Fruit fly (Drosophila melanogaster) whole organism, pupa: ENCODE results near the gene CG18661.

Experiments used
- CG12605 ChIP-seq: fragments of 200-800 bp; sonication (Bioruptor generic); IDR thresholded peaks from 2 replicates; pipeline ENCODE4 v1.3.6; 2022; ENCODE audit warnings: missing biosample characterization, missing genetic modification characterization
- CG13204 ChIP-seq: fragments of 200-800 bp; sonication (Bioruptor generic); optimal IDR thresholded peaks from 2 replicates; lab custom pipeline; 2018; ENCODE audit warnings: missing biosample characterization, mild to moderate bottlenecking, missing genetic modification characterization, moderate library complexity
- CG14655 ChIP-seq: fragments of 200-800 bp; sonication (Bioruptor generic); optimal IDR thresholded peaks from 3 replicates; lab custom pipeline; 2017; ENCODE audit warnings: mild to moderate bottlenecking, missing biosample characterization, missing genetic modification reagents, missing genetic modification characterization
- CG15710 ChIP-seq: fragments of 200-800 bp; sonication (Bioruptor generic); optimal IDR thresholded peaks from 2 replicates; lab custom pipeline; 2018; ENCODE audit warnings: missing biosample characterization, mild to moderate bottlenecking, missing genetic modification characterization, moderate library complexity
- CG32121 ChIP-seq: fragments of 200-800 bp; sonication (Bioruptor generic); IDR thresholded peaks from 2 replicates; pipeline ENCODE4 v1.3.6; 2022; ENCODE audit warnings: missing biosample characterization, missing genetic modification characterization
- CG34367 ChIP-seq: fragments of 200-800 bp; sonication (Bioruptor generic); optimal IDR thresholded peaks from 2 replicates; lab custom pipeline; 2018; ENCODE audit warnings: missing biosample characterization, mild to moderate bottlenecking, missing genetic modification characterization
- CG4496 ChIP-seq: fragments of 200-800 bp; sonication (Bioruptor generic); IDR thresholded peaks from 3 replicates; pipeline ENCODE4 v1.3.6; 2022; ENCODE audit warnings: missing biosample characterization, missing genetic modification characterization
- CG8159 ChIP-seq: fragments of 200-800 bp; sonication (Bioruptor generic); optimal IDR thresholded peaks from 3 replicates; lab custom pipeline; 2018; ENCODE audit warnings: missing biosample characterization, mild to moderate bottlenecking, missing genetic modification characterization, moderate library complexity
- CG8301 ChIP-seq: fragments of 200-800 bp; sonication (Bioruptor generic); optimal IDR thresholded peaks from 2 replicates; lab custom pipeline; 2018; ENCODE audit warnings: missing biosample characterization, mild to moderate bottlenecking, missing genetic modification characterization
- CG9948 ChIP-seq: fragments of 200-800 bp; sonication (Bioruptor generic); optimal IDR thresholded peaks from 2 replicates; lab custom pipeline; 2018; ENCODE audit warnings: missing biosample characterization, mild to moderate bottlenecking, missing genetic modification characterization, moderate library complexity
- D1 ChIP-seq: fragments of 200-800 bp; sonication (Bioruptor generic); optimal IDR thresholded peaks from 2 replicates; lab custom pipeline; 2018; ENCODE audit warnings: missing biosample characterization, mild to moderate bottlenecking, missing genetic modification characterization, moderate library complexity
- EcR ChIP-seq: fragments of 200-800 bp; sonication (Bioruptor generic); optimal IDR thresholded peaks from 3 replicates; lab custom pipeline; 2019; ENCODE audit warnings: missing biosample characterization, missing genetic modification characterization, mild to moderate bottlenecking, moderate library complexity, missing genetic modification reagents
- Ets98B ChIP-seq: fragments of 200-800 bp; sonication (Bioruptor generic); IDR thresholded peaks from 2 replicates; pipeline ENCODE4 v1.3.6; 2022; ENCODE audit warnings: missing biosample characterization, missing genetic modification characterization
- Pif1A ChIP-seq: fragments of 200-800 bp; sonication (Bioruptor generic); optimal IDR thresholded peaks from 3 replicates; lab custom pipeline; 2016; ENCODE audit warnings: missing biosample characterization, missing genetic modification characterization
- Pif1B ChIP-seq: fragments of 200-800 bp; sonication (Bioruptor generic); optimal IDR thresholded peaks from 3 replicates; lab custom pipeline; 2016; ENCODE audit warnings: missing biosample characterization, missing genetic modification characterization
- Snoo ChIP-seq: fragments of 200-800 bp; sonication (Bioruptor generic); optimal IDR thresholded peaks from 3 replicates; lab custom pipeline; 2017; ENCODE audit warnings: missing biosample characterization, mild to moderate bottlenecking, missing genetic modification characterization, inconsistent platforms
- fd96Ca ChIP-seq: fragments of 200-800 bp; sonication (Bioruptor generic); IDR thresholded peaks from 3 replicates; pipeline ENCODE4 v1.3.6; 2022; ENCODE audit warnings: missing biosample characterization, missing genetic modification characterization
- gl ChIP-seq: fragments of 200-800 bp; sonication (Bioruptor generic); optimal IDR thresholded peaks from 2 replicates; lab custom pipeline; 2018; ENCODE audit warnings: missing biosample characterization, mild to moderate bottlenecking, missing genetic modification characterization
- rn ChIP-seq: fragments of 200-800 bp; sonication (Bioruptor generic); IDR thresholded peaks from 2 replicates; pipeline ENCODE4 v1.3.6; 2022; ENCODE audit warnings: missing biosample characterization, missing genetic modification characterization

Gene CG18661

dm6 chr2L:9013968-9014367 is 16.6 kb downstream of the CG18661 start, which contains the start of gene Rcd-1r:
TSS of gene Rcd-1r (minus strand) at chr2L:9014068.
- TF ChIP-seq CG9948 (no peak), CG12605 (no peak), rn (no peak), Snoo (tag; lab: Kevin White, UChicago) (no peak), Ets98B (GFP tag; lab: Robert Waterston, UW) (no peak), EcR (GFP tag; lab: Kevin White, UChicago) (no peak), CG13204 (GFP tag; lab: Kevin White, UChicago) (no peak), Pif1A (GFP tag; lab: Kevin White, UChicago) (no peak), CG32121 (no peak), fd96Ca (GFP tag; lab: Robert Waterston, UW) (no peak), CG8159 (tag; lab: Kevin White, UChicago) (no peak), CG34367 (tag; lab: Kevin White, UChicago) (no peak), CG8301 (tag; lab: Kevin White, UChicago) (no peak), CG4496 (GFP tag; lab: Robert Waterston, UW) (no peak), Pif1B (GFP tag; lab: Kevin White, UChicago) (no peak), CG15710 (tag; lab: Kevin White, UChicago) (no peak), gl (no peak)
- TF ChIP-seq, all 21 proteins: peak for 0

dm6 chr2L:9019438-9019837 is 22.0 kb downstream of the CG18661 start:
- no peak for TF ChIP-seq CG32121
- no peak for TF ChIP-seq Ets98B (GFP tag; lab: Robert Waterston, UW)
- TF ChIP-seq CG12605 = no peak
- no peak for TF ChIP-seq CG9948
- TF ChIP-seq Snoo (tag; lab: Kevin White, UChicago) = no peak
- TF ChIP-seq CG8159 (tag; lab: Kevin White, UChicago) = no peak
- TF ChIP-seq CG8301 (tag; lab: Kevin White, UChicago) = no peak
- no peak for TF ChIP-seq CG15710 (tag; lab: Kevin White, UChicago)
- TF ChIP-seq CG4496 (GFP tag; lab: Robert Waterston, UW) = no peak
- TF ChIP-seq Pif1B (GFP tag; lab: Kevin White, UChicago) = no peak
- no peak for TF ChIP-seq rn
- no peak for TF ChIP-seq D1 (tag; lab: Kevin White, UChicago)
- no peak for TF ChIP-seq fd96Ca (GFP tag; lab: Robert Waterston, UW)
- TF ChIP-seq CG14655 (GFP tag; lab: Kevin White, UChicago) = no peak
- TF ChIP-seq, all 21 proteins: peak for 0

- TF ChIP-seq EcR (GFP tag; lab: Kevin White, UChicago) (no peak), CG34367 (tag; lab: Kevin White, UChicago) (no peak), CG32121 (no peak), CG8301 (tag; lab: Kevin White, UChicago) (no peak), CG15710 (tag; lab: Kevin White, UChicago) (no peak), fd96Ca (GFP tag; lab: Robert Waterston, UW) (no peak), Pif1A (GFP tag; lab: Kevin White, UChicago) (no peak), CG4496 (GFP tag; lab: Robert Waterston, UW) (no peak)
These were observed 28.8 kb downstream of the CG18661 start for dm6 chr2L:9026157-9026556.

dm6 chr2L:9031736-9032135 is 34.3 kb downstream of the CG18661 start, which contains the start of gene CG9582:
TSS of gene CG9582 (minus strand) at chr2L:9031836.
- no peak for TF ChIP-seq CG12605
- no peak for TF ChIP-seq CG4496 (GFP tag; lab: Robert Waterston, UW)
- no peak for TF ChIP-seq EcR (GFP tag; lab: Kevin White, UChicago)
- no peak for TF ChIP-seq Pif1B (GFP tag; lab: Kevin White, UChicago)
